Worm (Caenorhabditis elegans) whole organism, mixed stage, embryonic: ENCODE results near the gene T02G5.7.
A peak's percentile ranks its signal among the peaks of the same experiment; 100 is the strongest.

Experiments used
- blmp-1 ChIP-seq: fragments of 150-350 bp; optimal IDR thresholded peaks from 2 replicates; lab custom pipeline; 2014; ENCODE audit warnings: missing biosample characterization, missing genetic modification characterization
- ceh-39 ChIP-seq: fragments of 150-350 bp; optimal IDR thresholded peaks from 2 replicates; lab custom pipeline; 2014; ENCODE audit warnings: missing biosample characterization, missing genetic modification characterization
- lsy-2 ChIP-seq: fragments of 150-350 bp; optimal IDR thresholded peaks from 2 replicates; lab custom pipeline; 2014; ENCODE audit warnings: missing biosample characterization, missing genetic modification characterization
- nhr-12 ChIP-seq: fragments of 150-350 bp; optimal IDR thresholded peaks from 2 replicates; lab custom pipeline; 2014; ENCODE audit warnings: missing biosample characterization, missing genetic modification characterization
- nhr-76 ChIP-seq: sonication (generic microtip); optimal IDR thresholded peaks from 2 replicates; lab custom pipeline; 2017; ENCODE audit warnings: missing biosample characterization, missing genetic modification characterization
- unc-62 ChIP-seq: fragments of 150-350 bp; optimal IDR thresholded peaks from 2 replicates; lab custom pipeline; 2014; ENCODE audit warnings: missing biosample characterization, missing genetic modification reagents, missing genetic modification characterization

DNA sequence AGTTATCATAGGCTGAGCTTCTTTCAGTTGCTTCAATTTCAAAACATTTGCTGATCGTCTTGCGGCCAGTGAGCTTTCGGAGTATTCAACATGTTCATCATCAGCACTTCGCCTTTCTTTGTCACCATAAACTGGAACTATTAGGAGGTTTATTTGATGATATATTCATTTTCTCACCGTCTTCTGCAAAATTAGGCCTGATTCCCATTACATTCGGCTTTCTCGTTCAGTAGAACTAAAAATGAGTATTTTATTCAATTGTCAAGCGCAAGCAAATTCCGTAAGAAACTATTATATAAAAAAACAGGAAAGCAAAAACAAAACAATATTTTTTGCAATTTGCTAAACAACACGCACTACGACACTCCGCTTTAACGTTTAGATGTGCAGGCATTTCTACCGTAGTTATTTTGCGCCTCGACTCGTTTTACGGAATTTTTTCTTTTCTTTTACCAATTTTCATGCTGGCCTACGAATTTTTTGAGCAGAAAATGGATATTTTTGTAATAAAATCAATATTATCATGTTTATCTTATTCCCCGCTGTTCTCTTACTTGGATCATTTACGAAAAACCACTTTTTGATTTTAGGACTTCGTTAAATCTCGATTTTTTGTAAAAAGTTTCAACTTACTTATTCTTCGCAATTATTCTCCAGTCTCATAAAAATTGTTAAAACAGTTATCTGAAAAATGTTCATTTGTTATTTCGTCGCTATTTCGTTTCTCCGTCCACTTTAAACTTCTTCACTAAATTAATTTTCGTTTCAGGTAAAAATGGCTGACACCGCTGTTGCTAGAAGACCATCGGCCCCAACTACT, 29.6 kb downstream of the T02G5.7 start, which contains the start of the genes farl-11 and rpl-33:
- TF ChIP-seq nhr-76 (tag; lab: Kevin White, UChicago) (no peak), unc-62 (GFP tag; lab: Kevin White, UChicago) (peak; percentile 73), ceh-39 (tag; lab: Kevin White, UChicago) (peak; percentile 79), blmp-1 (tag; lab: Kevin White, UChicago) (no peak), lsy-2 (peak; percentile 98), nhr-12 (tag; lab: Kevin White, UChicago) (no peak)
